Worm (Caenorhabditis elegans): ENCODE measurements around the gene ric-7.

Gene ric-7

DNA sequence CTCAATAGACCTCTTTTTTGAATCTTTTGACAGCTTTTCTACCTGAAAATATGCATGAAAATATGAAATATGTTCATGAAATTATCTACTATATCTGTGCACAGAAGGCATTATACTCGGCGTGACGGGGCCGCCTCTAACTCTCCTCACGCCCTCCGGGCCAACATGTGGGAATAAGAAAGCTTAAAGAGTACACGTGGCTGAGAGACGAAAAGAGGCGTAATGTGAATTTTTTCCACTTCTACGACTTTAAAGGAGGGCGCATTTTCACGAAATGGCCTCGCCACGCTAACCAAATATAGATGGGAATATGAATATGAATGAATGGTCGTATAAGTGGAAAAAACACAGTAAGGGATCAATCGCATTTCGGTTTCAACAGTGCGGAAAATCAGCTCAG, 48.0 kb downstream of the ric-7 start:
- TF ChIP-seq hlh-1 (tag; optimal IDR thresholded peaks at IDR 0.05) (no peak), lsy-2 (tag; optimal IDR thresholded peaks at IDR 0.05) (no peak), ces-1 (GFP tag; optimal IDR thresholded peaks at IDR 0.05) (no peak), tbx-8 (GFP tag; optimal IDR thresholded peaks at IDR 0.05) (no peak), bed-3 (GFP tag; optimal IDR thresholded peaks at IDR 0.05) (no peak), nhr-28 (tag; optimal IDR thresholded peaks at IDR 0.05) (no peak), unc-62 (GFP tag; optimal IDR thresholded peaks at IDR 0.05) (no peak), ceh-43 (GFP tag; optimal IDR thresholded peaks at IDR 0.05) (no peak), M03D4.4 (tag; optimal IDR thresholded peaks at IDR 0.05) (no peak), ceh-83 (GFP tag; optimal IDR thresholded peaks at IDR 0.05) (no peak), drap-1 (GFP tag; optimal IDR thresholded peaks at IDR 0.05) (no peak), blmp-1 (tag; optimal IDR thresholded peaks at IDR 0.05) (no peak), pha-4 (tag; optimal IDR thresholded peaks at IDR 0.05) (no peak), unc-39 (tag; optimal IDR thresholded peaks at IDR 0.05) (no peak), ceh-39 (tag; optimal IDR thresholded peaks at IDR 0.05) (no peak), nhr-2 (tag; optimal IDR thresholded peaks at IDR 0.05) (no peak), lin-32 (GFP tag; optimal IDR thresholded peaks at IDR 0.05) (no peak), nhr-76 (tag; optimal IDR thresholded peaks at IDR 0.05) (no peak), ztf-11 (tag; optimal IDR thresholded peaks at IDR 0.05) (no peak)

- no peak for TF ChIP-seq lin-13 (tag; optimal IDR thresholded peaks at IDR 0.05)
- TF ChIP-seq unc-39 (tag; optimal IDR thresholded peaks at IDR 0.05), result no peak
Observed at ce11 chrV:13955370-13956089, 50.2 kb downstream of the ric-7 start.

DNA sequence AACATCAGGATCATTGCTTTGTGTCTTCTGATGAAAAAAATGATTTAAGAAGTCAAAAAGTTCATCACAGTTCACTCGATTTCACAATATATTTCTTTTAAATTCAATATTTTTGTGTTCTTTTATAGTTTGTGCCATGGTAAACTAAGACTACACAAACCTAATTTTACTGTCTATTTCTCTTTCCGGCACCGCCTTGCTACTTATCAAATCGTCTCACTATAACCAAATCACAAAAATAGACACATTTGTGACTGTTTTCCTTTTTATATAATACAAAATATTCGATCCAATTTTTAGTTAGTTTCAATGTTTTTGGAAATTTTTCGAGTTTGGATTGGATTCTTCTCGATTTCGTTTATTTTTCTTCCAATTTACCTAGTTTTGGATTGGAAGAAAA, 51.7 kb downstream of the ric-7 start, which contains the start of gene swt-6:
Gene swt-6 (plus strand): TSS at position 301 of the 400 bp plus-strand sequence.
- TF ChIP-seq ztf-11 (tag; optimal IDR thresholded peaks at IDR 0.05) (no peak), cnd-1 (tag; optimal IDR thresholded peaks at IDR 0.05) (no peak), snpc-4 (tag; optimal IDR thresholded peaks at IDR 0.05) (no peak), lin-32 (GFP tag; optimal IDR thresholded peaks at IDR 0.05) (no peak), unc-120 (tag; optimal IDR thresholded peaks at IDR 0.05; ENCODE audit: poor library complexity, severe bottlenecking) (no peak), tbx-8 (GFP tag; optimal IDR thresholded peaks at IDR 0.05) (no peak), ham-2 (GFP tag; optimal IDR thresholded peaks at IDR 0.05) (no peak), ceh-83 (GFP tag; optimal IDR thresholded peaks at IDR 0.05) (no peak), nhr-12 (tag; optimal IDR thresholded peaks at IDR 0.05) (no peak), mab-5 (tag; optimal IDR thresholded peaks at IDR 0.05) (no peak), mep-1 (tag; optimal IDR thresholded peaks at IDR 0.05) (no peak), ceh-39 (tag; optimal IDR thresholded peaks at IDR 0.05) (no peak), M03D4.4 (tag; optimal IDR thresholded peaks at IDR 0.05) (no peak), blmp-1 (tag; optimal IDR thresholded peaks at IDR 0.05) (no peak), ceh-43 (GFP tag; optimal IDR thresholded peaks at IDR 0.05) (no peak), elt-1 (tag; optimal IDR thresholded peaks at IDR 0.05; ENCODE audit: borderline replicate concordance, insufficient read depth) (no peak), flh-1 (GFP tag; optimal IDR thresholded peaks at IDR 0.05) (no peak), bed-3 (GFP tag; optimal IDR thresholded peaks at IDR 0.05) (no peak), unc-39 (tag; optimal IDR thresholded peaks at IDR 0.05) (no peak), sptf-1 (tag; optimal IDR thresholded peaks at IDR 0.05) (no peak)

DNA sequence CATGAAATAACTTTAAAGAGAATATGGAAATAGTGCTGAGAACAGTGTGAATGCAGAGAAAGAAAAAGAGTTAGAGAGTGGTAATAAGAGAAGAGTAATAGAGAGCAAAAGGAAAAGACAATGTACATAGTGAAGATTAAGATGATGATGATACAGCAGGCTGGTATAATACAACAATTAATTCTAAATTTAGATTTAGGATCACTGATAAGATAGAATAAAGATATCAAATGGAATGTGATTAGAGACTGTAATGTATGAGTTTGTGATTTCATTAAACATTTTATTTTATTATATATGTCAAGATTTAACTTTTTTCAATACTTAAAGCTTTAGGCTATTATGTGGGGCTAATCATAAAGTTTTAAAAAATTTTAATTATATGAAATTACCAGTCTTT, 52.5 kb downstream of the ric-7 start, which contains the start of gene R10D12.8:
Gene R10D12.8 (minus strand): TSS at position 101 of the 400 bp plus-strand sequence.
- peak; percentile 78 for TF ChIP-seq elt-1 (tag; optimal IDR thresholded peaks at IDR 0.05; ENCODE audit: borderline replicate concordance, insufficient read depth)
- TF ChIP-seq ceh-39 (tag; optimal IDR thresholded peaks at IDR 0.05), result no peak

- no peak for TF ChIP-seq pha-4 (tag; optimal IDR thresholded peaks at IDR 0.05)
- TF ChIP-seq mab-5 (tag; optimal IDR thresholded peaks at IDR 0.05), result no peak
- TF ChIP-seq lin-13 (tag; optimal IDR thresholded peaks at IDR 0.05), result no peak
- TF ChIP-seq ceh-39 (tag; optimal IDR thresholded peaks at IDR 0.05), result no peak
- no peak for TF ChIP-seq blmp-1 (tag; optimal IDR thresholded peaks at IDR 0.05)
- no peak for TF ChIP-seq mep-1 (tag; optimal IDR thresholded peaks at IDR 0.05)
- TF ChIP-seq mls-2 (tag; optimal IDR thresholded peaks at IDR 0.05), result no peak
- TF ChIP-seq ces-1 (GFP tag; optimal IDR thresholded peaks at IDR 0.05), result no peak
- TF ChIP-seq drap-1 (GFP tag; optimal IDR thresholded peaks at IDR 0.05), result no peak
Observed at ce11 chrV:13949752-13950151, 56.0 kb downstream of the ric-7 start, which contains the start of gene R10D12.7. TSS of gene R10D12.7 (plus strand) at chrV:13950052.

Data from whole organism, mixed stage, embryonic.